Worm (Caenorhabditis elegans) whole organism, young adult: Measurements from ENCODE around the gene C15H9.2.

Experiments used
- B0261.1 ChIP-seq: sonication (generic microtip); optimal IDR thresholded peaks from 2 replicates; lab custom pipeline; 2016; ENCODE audit warnings: mild to moderate bottlenecking, missing genetic modification characterization, moderate library complexity, missing compliant biosample characterization
- D2030.7 ChIP-seq: fragments of 200-800 bp; sonication (Bioruptor generic); IDR thresholded peaks from 2 replicates; pipeline ENCODE4 v1.3.6; 2022; ENCODE audit warnings: missing genetic modification reagents, missing genetic modification characterization, missing compliant biosample characterization
- F22D6.2 ChIP-seq: sonication (generic microtip); optimal IDR thresholded peaks from 2 replicates; lab custom pipeline; 2016; ENCODE audit warnings: mild to moderate bottlenecking, missing genetic modification characterization, missing compliant biosample characterization
- F52B5.7 ChIP-seq: sonication (generic microtip); optimal IDR thresholded peaks from 2 replicates; lab custom pipeline; 2016; ENCODE audit warnings: mild to moderate bottlenecking, missing genetic modification characterization, missing compliant biosample characterization
- T07F8.4 ChIP-seq: sonication (generic microtip); optimal IDR thresholded peaks from 2 replicates; lab custom pipeline; 2016; ENCODE audit warnings: mild to moderate bottlenecking, missing genetic modification characterization, moderate library complexity, missing compliant biosample characterization
- Y53F4B.3 ChIP-seq: fragments of 200-800 bp; sonication (Bioruptor generic); IDR thresholded peaks from 2 replicates; pipeline ENCODE4 v1.3.6; 2022; ENCODE audit warnings: missing genetic modification reagents, missing genetic modification characterization, missing compliant biosample characterization
- Y79H2A.3 ChIP-seq: fragments of 200-800 bp; sonication (Bioruptor generic); conservative IDR thresholded peaks from 2 replicates; pipeline ENCODE4 v1.3.6; 2022; ENCODE audit warnings: missing genetic modification reagents, missing genetic modification characterization, missing compliant biosample characterization
- Y95B8A.8 ChIP-seq: fragments of 200-800 bp; sonication (Bioruptor generic); IDR thresholded peaks from 2 replicates; pipeline ENCODE4 v1.3.6; 2022; ENCODE audit warnings: missing genetic modification reagents, missing genetic modification characterization, missing compliant biosample characterization
- ama-1 ChIP-seq, 3 experiments: fragments of 150-350 bp in 1 of 3; sonication (generic microtip) in 2 of 3; optimal IDR thresholded peaks; 2 replicates each; lab custom pipeline; 2014 to 2018; ENCODE audit warnings: missing biosample characterization in 2 of 3, missing genetic modification characterization in 2 of 3, missing genetic modification reagents in 2 of 3
- athp-1 ChIP-seq: sonication (generic microtip); optimal IDR thresholded peaks from 2 replicates; lab custom pipeline; 2017; ENCODE audit warnings: mild to moderate bottlenecking, missing genetic modification characterization, missing compliant biosample characterization
- attf-3 ChIP-seq: fragments of 200-800 bp; sonication (Bioruptor generic); conservative IDR thresholded peaks from 2 replicates; pipeline ENCODE4 v1.3.6; 2022; ENCODE audit warnings: missing genetic modification reagents, missing genetic modification characterization, missing compliant biosample characterization
- attf-5 ChIP-seq: fragments of 200-800 bp; sonication (Bioruptor generic); optimal IDR thresholded peaks from 2 replicates; lab custom pipeline; 2018; ENCODE audit warnings: mild to moderate bottlenecking, missing genetic modification characterization, missing compliant biosample characterization
- bed-1 ChIP-seq: fragments of 200-800 bp; sonication (Bioruptor generic); IDR thresholded peaks from 2 replicates; pipeline ENCODE4 v1.3.6; 2022; ENCODE audit warnings: missing genetic modification reagents, missing genetic modification characterization, missing compliant biosample characterization
- cebp-2 ChIP-seq: fragments of 200-800 bp; sonication (Bioruptor generic); IDR thresholded peaks from 2 replicates; pipeline ENCODE4 v1.3.6; 2022; ENCODE audit warnings: missing genetic modification characterization, missing compliant biosample characterization
- ceh-27 ChIP-seq: fragments of 200-800 bp; sonication (Bioruptor generic); optimal IDR thresholded peaks from 2 replicates; lab custom pipeline; 2018; ENCODE audit warnings: mild to moderate bottlenecking, missing genetic modification characterization, moderate library complexity, missing compliant biosample characterization
- ceh-58 ChIP-seq: fragments of 200-800 bp; sonication (Bioruptor generic); IDR thresholded peaks from 2 replicates; pipeline ENCODE4 v1.3.6; 2022; ENCODE audit warnings: missing genetic modification characterization, missing compliant biosample characterization
- ceh-91 ChIP-seq: fragments of 200-800 bp; sonication (Bioruptor generic); IDR thresholded peaks from 2 replicates; pipeline ENCODE4 v1.3.6; 2022; ENCODE audit warnings: missing genetic modification reagents, missing genetic modification characterization, missing compliant biosample characterization
- die-1 ChIP-seq: sonication (generic microtip); optimal IDR thresholded peaks from 2 replicates; lab custom pipeline; 2016; ENCODE audit warnings: missing genotype, mild to moderate bottlenecking, missing genetic modification characterization, missing compliant biosample characterization
- dox-1 ChIP-seq: fragments of 200-800 bp; sonication (Bioruptor generic); IDR thresholded peaks from 2 replicates; pipeline ENCODE4 v1.3.6; 2022; ENCODE audit warnings: missing genetic modification reagents, missing genetic modification characterization, missing compliant biosample characterization
- dpff-1 ChIP-seq: sonication (generic microtip); optimal IDR thresholded peaks from 2 replicates; lab custom pipeline; 2017; ENCODE audit warnings: mild to moderate bottlenecking, missing genetic modification characterization, missing compliant biosample characterization
- egrh-3 ChIP-seq: fragments of 200-800 bp; sonication (Bioruptor generic); IDR thresholded peaks from 2 replicates; pipeline ENCODE4 v1.3.6; 2022; ENCODE audit warnings: missing genetic modification reagents, missing genetic modification characterization, missing compliant biosample characterization
- fkh-3 ChIP-seq: sonication (generic microtip); optimal IDR thresholded peaks from 2 replicates; lab custom pipeline; 2016; ENCODE audit warnings: mild to moderate bottlenecking, missing genetic modification characterization, missing compliant biosample characterization
- hlh-12 ChIP-seq: sonication (generic microtip); optimal IDR thresholded peaks from 2 replicates; lab custom pipeline; 2016; ENCODE audit warnings: missing genetic modification characterization, missing compliant biosample characterization
- hmg-1.2 ChIP-seq: fragments of 200-800 bp; sonication (Bioruptor generic); IDR thresholded peaks from 2 replicates; pipeline ENCODE4 v1.3.6; 2022; ENCODE audit warnings: missing genetic modification reagents, missing genetic modification characterization, missing compliant biosample characterization
- lag-1 ChIP-seq: fragments of 200-800 bp; sonication (Bioruptor generic); IDR thresholded peaks from 2 replicates; pipeline ENCODE4 v1.3.6; 2022; ENCODE audit warnings: missing genetic modification reagents, missing genetic modification characterization, missing compliant biosample characterization
- let-526 ChIP-seq: fragments of 200-800 bp; sonication (Bioruptor generic); IDR thresholded peaks from 2 replicates; pipeline ENCODE4 v1.3.6; 2022; ENCODE audit warnings: missing genetic modification reagents, missing genetic modification characterization, missing compliant biosample characterization
- lin-26 ChIP-seq: fragments of 200-800 bp; sonication (Bioruptor generic); IDR thresholded peaks from 2 replicates; pipeline ENCODE4 v1.3.6; 2022; ENCODE audit warnings: missing genetic modification reagents, missing genetic modification characterization, missing compliant biosample characterization
- lin-40 ChIP-seq: sonication (generic microtip); optimal IDR thresholded peaks from 2 replicates; lab custom pipeline; 2016; ENCODE audit warnings: missing genetic modification characterization, mild to moderate bottlenecking, missing compliant biosample characterization, missing genotype, missing genetic modification reagents
- lin-54 ChIP-seq: fragments of 200-800 bp; sonication (Bioruptor generic); optimal IDR thresholded peaks from 2 replicates; lab custom pipeline; 2018; ENCODE audit warnings: mild to moderate bottlenecking, missing genetic modification characterization, missing compliant biosample characterization
- lir-1 ChIP-seq: fragments of 200-800 bp; sonication (Bioruptor generic); conservative IDR thresholded peaks from 2 replicates; pipeline ENCODE4 v1.3.6; 2022; ENCODE audit warnings: missing genetic modification reagents, missing genetic modification characterization, missing compliant biosample characterization
- madf-10 ChIP-seq: sonication (generic microtip); optimal IDR thresholded peaks from 2 replicates; lab custom pipeline; 2016; ENCODE audit warnings: mild to moderate bottlenecking, missing genetic modification characterization, missing compliant biosample characterization
- madf-3 ChIP-seq: fragments of 200-800 bp; sonication (Bioruptor generic); IDR thresholded peaks from 2 replicates; pipeline ENCODE4 v1.3.6; 2022; ENCODE audit warnings: missing genetic modification reagents, missing genetic modification characterization, missing compliant biosample characterization
- mel-28 ChIP-seq: sonication (generic microtip); optimal IDR thresholded peaks from 2 replicates; lab custom pipeline; 2016; ENCODE audit warnings: borderline replicate concordance, mild to moderate bottlenecking, missing genetic modification characterization, missing compliant biosample characterization
- mxl-1 ChIP-seq: sonication (generic microtip); optimal IDR thresholded peaks from 2 replicates; lab custom pipeline; 2016; ENCODE audit warnings: missing genetic modification characterization, missing compliant biosample characterization
- nfya-2 ChIP-seq: fragments of 200-800 bp; sonication (Bioruptor generic); IDR thresholded peaks from 2 replicates; pipeline ENCODE4 v1.3.6; 2022; ENCODE audit warnings: missing genetic modification reagents, missing genetic modification characterization, missing compliant biosample characterization
- nfyb-1 ChIP-seq: fragments of 200-800 bp; sonication (Bioruptor generic); IDR thresholded peaks from 2 replicates; pipeline ENCODE4 v1.3.6; 2022; ENCODE audit warnings: missing genetic modification reagents, missing genetic modification characterization, missing compliant biosample characterization
- nhr-27 ChIP-seq: fragments of 200-800 bp; sonication (Bioruptor generic); optimal IDR thresholded peaks from 2 replicates; lab custom pipeline; 2018; ENCODE audit warnings: mild to moderate bottlenecking, missing genetic modification characterization, moderate library complexity, missing compliant biosample characterization
- nhr-80 ChIP-seq: sonication (generic microtip); optimal IDR thresholded peaks from 2 replicates; lab custom pipeline; 2016; ENCODE audit warnings: missing genetic modification characterization, missing compliant biosample characterization
- pha-4 ChIP-seq: fragments of 150-350 bp; sonication (generic microtip); optimal IDR thresholded peaks from 2 replicates; lab custom pipeline; 2014; ENCODE audit warnings: missing biosample characterization, missing genetic modification reagents, missing genetic modification characterization
- rec-8 ChIP-seq, 2 experiments: sonication (generic microtip); optimal IDR thresholded peaks; 2 replicates each; lab custom pipeline; 2016; ENCODE audit warnings: mild to moderate bottlenecking in 2 of 2, missing genetic modification characterization in 2 of 2, missing genetic modification reagents in 2 of 2, missing genotype in 2 of 2, missing biosample characterization in 1 of 2, missing compliant biosample characterization in 1 of 2, moderate library complexity in 1 of 2
- repo-1 ChIP-seq: sonication (generic microtip); optimal IDR thresholded peaks from 2 replicates; lab custom pipeline; 2017; ENCODE audit warnings: mild to moderate bottlenecking, missing genetic modification characterization, missing compliant biosample characterization
- rpc-1 ChIP-seq, 2 experiments: fragments of 150-350 bp in 1 of 2; sonication (generic microtip) in 1 of 2; optimal IDR thresholded peaks; 2 replicates each; lab custom pipeline; 2014 to 2018; ENCODE audit warnings: missing biosample characterization in 1 of 2, missing genetic modification characterization in 1 of 2, missing genetic modification reagents in 1 of 2, missing genotype in 1 of 2
- sptf-2 ChIP-seq: fragments of 200-800 bp; sonication (Bioruptor generic); optimal IDR thresholded peaks from 2 replicates; lab custom pipeline; 2018; ENCODE audit warnings: mild to moderate bottlenecking, missing genetic modification characterization, missing compliant biosample characterization
- tbx-9 ChIP-seq: sonication (generic microtip); optimal IDR thresholded peaks from 2 replicates; lab custom pipeline; 2016; ENCODE audit warnings: borderline replicate concordance, missing genetic modification characterization, inconsistent platforms, missing compliant biosample characterization
- tlf-1 ChIP-seq: fragments of 200-800 bp; sonication (Bioruptor generic); optimal IDR thresholded peaks from 2 replicates; lab custom pipeline; 2018; ENCODE audit warnings: mild to moderate bottlenecking, missing genetic modification characterization, missing compliant biosample characterization
- unc-130 ChIP-seq: sonication (generic microtip); optimal IDR thresholded peaks from 2 replicates; lab custom pipeline; 2016; ENCODE audit warnings: missing genetic modification reagents, missing genetic modification characterization, missing compliant biosample characterization
- zfh-2 ChIP-seq: fragments of 200-800 bp; sonication (Bioruptor generic); conservative IDR thresholded peaks from 2 replicates; pipeline ENCODE4 v1.3.6; 2022; ENCODE audit warnings: missing genetic modification reagents, missing genetic modification characterization, missing compliant biosample characterization
- ztf-18 ChIP-seq: sonication (generic microtip); optimal IDR thresholded peaks from 2 replicates; lab custom pipeline; 2016; ENCODE audit warnings: missing genotype, mild to moderate bottlenecking, missing genetic modification characterization, missing compliant biosample characterization
- ztf-22 ChIP-seq: fragments of 200-800 bp; sonication (Bioruptor generic); optimal IDR thresholded peaks from 2 replicates; lab custom pipeline; 2018; ENCODE audit warnings: mild to moderate bottlenecking, missing genetic modification characterization, moderate library complexity, missing compliant biosample characterization
- ztf-3 ChIP-seq: fragments of 200-800 bp; sonication (Bioruptor generic); optimal IDR thresholded peaks from 2 replicates; lab custom pipeline; 2018; ENCODE audit warnings: mild to moderate bottlenecking, missing genetic modification characterization, missing compliant biosample characterization

Gene C15H9.2

DNA sequence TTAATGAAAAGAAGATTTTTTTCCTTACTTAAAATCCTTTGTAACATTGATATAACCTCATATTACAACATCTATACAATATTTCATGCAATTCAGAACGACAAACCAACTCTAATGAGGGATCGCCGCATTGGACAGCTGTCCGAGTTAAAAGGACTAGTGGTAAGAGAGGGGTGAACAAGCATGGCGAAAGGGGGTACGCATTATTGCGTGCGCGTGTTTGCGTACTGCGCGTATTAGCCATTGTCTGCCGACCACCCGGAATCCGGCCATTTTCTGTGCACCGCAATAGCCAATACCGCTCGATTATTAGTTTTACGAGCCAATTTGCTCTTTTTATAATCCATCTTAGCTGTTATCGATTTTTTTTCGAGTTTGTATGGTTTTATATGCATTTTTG lies 20.8 kb upstream of the C15H9.2 start, which contains the start of gene C15H9.4 (continued):
- TF ChIP-seq lag-1 (GFP tag; lab: Robert Waterston, UW) (no peak), unc-130 (no peak), nfyb-1 (GFP tag; lab: Robert Waterston, UW) (peak; percentile 71; the same call in 1 of the 2 replicates), fkh-3 (tag; lab: Kevin White, UChicago) (no peak), ceh-58 (GFP tag; lab: Robert Waterston, UW) (no peak), madf-3 (GFP tag; lab: Robert Waterston, UW) (no peak), ama-1 (optimal IDR thresholded peaks at IDR 0.05; lab: Kevin White, UChicago) (no peak), ama-1 (GFP tag; optimal IDR thresholded peaks at IDR 0.05; lab: Kevin White, UChicago) (no peak), attf-5 (GFP tag; lab: Kevin White, UChicago) (no peak), tbx-9 (no peak), zfh-2 (GFP tag; lab: Robert Waterston, UW) (peak; percentile 31; the same call in 1 of the 2 replicates), dox-1 (GFP tag; lab: Robert Waterston, UW) (0 out of 2 replicates have a peak, but pooled peaks have one; percentile 22), lin-40 (tag; lab: Kevin White, UChicago) (peak; percentile 2), repo-1 (tag; lab: Kevin White, UChicago) (peak; percentile 35), B0261.1 (tag; lab: Kevin White, UChicago) (no peak), D2030.7 (GFP tag; lab: Robert Waterston, UW) (no peak), lir-1 (no peak), F22D6.2 (tag; lab: Kevin White, UChicago) (no peak), ztf-22 (GFP tag; lab: Kevin White, UChicago) (no peak), mxl-1 (tag; lab: Kevin White, UChicago) (no peak), sptf-2 (GFP tag; lab: Kevin White, UChicago) (no peak), ceh-91 (GFP tag; lab: Robert Waterston, UW) (no peak), attf-3 (GFP tag; lab: Robert Waterston, UW) (no peak), die-1 (tag; lab: Kevin White, UChicago) (no peak), bed-1 (GFP tag; lab: Robert Waterston, UW) (no peak), dpff-1 (tag; lab: Kevin White, UChicago) (no peak), cebp-2 (GFP tag; lab: Robert Waterston, UW) (no peak), hmg-1.2 (GFP tag; lab: Robert Waterston, UW) (no peak), nfya-2 (no peak), ceh-27 (GFP tag; lab: Kevin White, UChicago) (peak; percentile 51), ztf-18 (tag; lab: Kevin White, UChicago) (no peak), pha-4 (tag; lab: Kevin White, UChicago) (no peak), T07F8.4 (tag; lab: Kevin White, UChicago) (no peak), ztf-3 (GFP tag; lab: Kevin White, UChicago) (no peak), hlh-12 (tag; lab: Kevin White, UChicago) (no peak), Y53F4B.3 (GFP tag; lab: Robert Waterston, UW) (no peak), Y79H2A.3 (GFP tag; lab: Robert Waterston, UW) (no peak), lin-26 (GFP tag; lab: Robert Waterston, UW) (no peak), athp-1 (tag; lab: Kevin White, UChicago) (no peak), Y95B8A.8 (GFP tag; lab: Robert Waterston, UW) (no peak), egrh-3 (GFP tag; lab: Robert Waterston, UW) (no peak), tlf-1 (GFP tag; lab: Kevin White, UChicago) (no peak), madf-10 (tag; lab: Kevin White, UChicago) (no peak), nhr-27 (tag; lab: Kevin White, UChicago) (no peak), rpc-1 (optimal IDR thresholded peaks at IDR 0.05; lab: Kevin White, UChicago) (no peak), rpc-1 (tag; optimal IDR thresholded peaks at IDR 0.05; lab: Kevin White, UChicago) (no peak), lin-54 (GFP tag; lab: Kevin White, UChicago) (no peak), F52B5.7 (no peak), let-526 (no peak), mel-28 (tag; lab: Kevin White, UChicago) (no peak), rec-8 (tag; optimal IDR thresholded peaks at IDR 0.05; lab: Kevin White, UChicago) (no peak), nhr-80 (tag; lab: Kevin White, UChicago) (no peak)
